Fruit fly (Drosophila melanogaster): ENCODE results near the gene oc.
A peak's percentile ranks its signal among the peaks of the same experiment; 100 is the strongest.

oc gene

dm6 chrX:8627171-8627570 lies 23.3 kb downstream of the oc start (continued):
- TF ChIP-seq CG10267 (tag; optimal IDR thresholded peaks at IDR 0.05) = peak; percentile 68
- TF ChIP-seq B-H2 (GFP tag; optimal IDR thresholded peaks at IDR 0.05) = no peak
- no peak for TF ChIP-seq schlank (tag; optimal IDR thresholded peaks at IDR 0.05)
- TF ChIP-seq CG2889 (GFP tag; IDR thresholded peaks at IDR 0.05) = 0 out of 3 replicates have a peak, but pooled peaks have one; percentile 47
- peak; percentile 63 for TF ChIP-seq wor (GFP tag; IDR thresholded peaks at IDR 0.05)
- no peak for TF ChIP-seq CG14050 (GFP tag; IDR thresholded peaks at IDR 0.05)
- TF ChIP-seq CG10147 (GFP tag; optimal IDR thresholded peaks at IDR 0.05) = no peak
- peak; percentile 71 for TF ChIP-seq Ptx1 (GFP tag; IDR thresholded peaks at IDR 0.05)
- TF ChIP-seq Dp (GFP tag; optimal IDR thresholded peaks at IDR 0.05) = no peak
- TF ChIP-seq slbo (GFP tag; IDR thresholded peaks at IDR 0.05) = no peak
- TF ChIP-seq CG10654 (GFP tag; optimal IDR thresholded peaks at IDR 0.05) = peak; percentile 29
- TF ChIP-seq Antp (GFP tag; optimal IDR thresholded peaks at IDR 0.05) = peak; percentile 89
- TF ChIP-seq CG12236 (GFP tag; optimal IDR thresholded peaks at IDR 0.05) = peak; percentile 18
- peak; percentile 98 for TF ChIP-seq sens (GFP tag)
- TF ChIP-seq nom (GFP tag; optimal IDR thresholded peaks at IDR 0.05) = no peak
- no peak; the same call in 1 of the 2 replicates for TF ChIP-seq CG6272 (GFP tag; IDR thresholded peaks at IDR 0.05)
- TF ChIP-seq CG4730 (GFP tag; IDR thresholded peaks at IDR 0.05) = peak; percentile 41; the same call in 1 of the 2 replicates
- TF ChIP-seq CG1603 (tag; optimal IDR thresholded peaks at IDR 0.05) = peak; percentile 94
- TF ChIP-seq btn (GFP tag; optimal IDR thresholded peaks at IDR 0.05) = peak; percentile 69
- TF ChIP-seq ase (GFP tag; IDR thresholded peaks at IDR 0.05) = peak; percentile 77; the same call in 2 of the 3 replicates
- no peak for TF ChIP-seq cwo (GFP tag; optimal IDR thresholded peaks at IDR 0.05)
- TF ChIP-seq CG18599 (GFP tag; optimal IDR thresholded peaks at IDR 0.05) = peak; percentile 59
- no peak for TF ChIP-seq Dfd (GFP tag; optimal IDR thresholded peaks at IDR 0.05)
- peak; percentile 51 for TF ChIP-seq tx (GFP tag; optimal IDR thresholded peaks at IDR 0.05)
- peak; percentile 36; the same call in 1 of the 2 replicates for TF ChIP-seq Nf-YA (GFP tag; IDR thresholded peaks at IDR 0.05)
- TF ChIP-seq CG7839 (tag; optimal IDR thresholded peaks at IDR 0.05) = peak; percentile 85
- peak; percentile 46; the same call in 1 of the 2 replicates for TF ChIP-seq klu (GFP tag; IDR thresholded peaks at IDR 0.05)
- TF ChIP-seq Mad (GFP tag; optimal IDR thresholded peaks at IDR 0.05) = peak; percentile 56
- TF ChIP-seq CG4282 (GFP tag; optimal IDR thresholded peaks at IDR 0.05) = no peak
- TF ChIP-seq CG1647 (GFP tag; optimal IDR thresholded peaks at IDR 0.05) = peak; percentile 2
- peak; percentile 57 for TF ChIP-seq CG1529 (GFP tag; optimal IDR thresholded peaks at IDR 0.05)
- peak; percentile 50 for TF ChIP-seq CG4707 (GFP tag; optimal IDR thresholded peaks at IDR 0.05)
- 0 out of 3 replicates have a peak, but pooled peaks have one; percentile 38 for TF ChIP-seq Mrtf (GFP tag; IDR thresholded peaks at IDR 0.05)
- no peak for TF ChIP-seq unc-4 (GFP tag; IDR thresholded peaks at IDR 0.05; ENCODE audit: partially characterized antibody)
- TF ChIP-seq pzg (GFP tag; optimal IDR thresholded peaks at IDR 0.05) = no peak
- TF ChIP-seq Kr (GFP tag; optimal IDR thresholded peaks at IDR 0.05) = no peak
- TF ChIP-seq CG6813 (GFP tag; optimal IDR thresholded peaks at IDR 0.05) = peak; percentile 63
- no peak for TF ChIP-seq yki (optimal IDR thresholded peaks at IDR 0.05)
- TF ChIP-seq C15 (GFP tag; IDR thresholded peaks at IDR 0.05) = no peak
- TF ChIP-seq stc (GFP tag; IDR thresholded peaks at IDR 0.05) = peak; percentile 65
- peak; percentile 84 for TF ChIP-seq otp (GFP tag; IDR thresholded peaks at IDR 0.05)
- TF ChIP-seq CG10274 (GFP tag; optimal IDR thresholded peaks at IDR 0.05) = no peak
- TF ChIP-seq CG13296 (GFP tag; optimal IDR thresholded peaks at IDR 0.05) = no peak
- TF ChIP-seq Deaf1 (tag; optimal IDR thresholded peaks at IDR 0.05) = peak; percentile 34
- no peak for TF ChIP-seq nau (GFP tag; optimal IDR thresholded peaks at IDR 0.05)
- TF ChIP-seq CG12744 (GFP tag; optimal IDR thresholded peaks at IDR 0.05) = no peak
- TF ChIP-seq CG18619 (GFP tag; optimal IDR thresholded peaks at IDR 0.05) = peak; percentile 24
- no peak for TF ChIP-seq CG17912 (GFP tag; optimal IDR thresholded peaks at IDR 0.05)
- 0 out of 3 replicates have a peak, but pooled peaks have one; percentile 66 for TF ChIP-seq Optix (GFP tag; IDR thresholded peaks at IDR 0.05)
- TF ChIP-seq grn (GFP tag; optimal IDR thresholded peaks at IDR 0.05) = no peak
- peak; percentile 70; the same call in 2 of the 3 replicates for TF ChIP-seq CG3726 (GFP tag; IDR thresholded peaks at IDR 0.05)
- no peak for TF ChIP-seq aop (GFP tag; IDR thresholded peaks at IDR 0.05)
